Fruit fly (Drosophila melanogaster) S2 (cell line): ENCODE results near the gene Act5C.

Source experiments
- CG8478 ChIP-seq: fragments of >200 bp; optimal IDR thresholded peaks from 2 replicates; lab custom pipeline; 2018
- CTCF ChIP-seq, 2 experiments: fragments of >200 bp; optimal IDR thresholded peaks; 2 replicates each; lab custom pipeline; 2018

DNA sequence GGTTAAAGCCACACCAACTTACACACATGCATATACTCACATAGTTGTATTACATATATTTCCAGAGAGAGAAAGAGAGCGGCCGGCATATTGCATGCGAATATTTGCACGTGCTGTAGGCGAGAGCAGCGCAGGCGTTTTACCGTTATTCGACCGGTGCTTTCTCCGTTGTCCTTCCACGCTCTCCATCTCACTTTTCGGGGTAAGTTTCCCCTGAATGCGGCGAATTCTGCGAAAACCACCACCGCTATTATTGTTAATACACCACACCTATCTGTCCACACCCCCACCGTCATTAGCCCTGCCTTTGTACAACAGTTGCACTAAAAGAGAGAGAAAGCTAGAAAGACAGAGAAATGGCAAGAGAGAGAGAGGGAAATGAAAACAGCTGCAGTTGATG lies 15.1 kb upstream of the Act5C start:
- TF ChIP-seq CG8478 (lab: Kevin White, UChicago) = no peak
- TF ChIP-seq CTCF (optimal IDR thresholded peaks at IDR 0.05; lab: Kevin White, UChicago) = no peak
